Fruit fly (Drosophila melanogaster): ENCODE results near the gene CG33783.

dm6 chr3R:10095052-10095451 lies 28.5 kb downstream of the CG33783 start:
- TF ChIP-seq CG17806 (tag; optimal IDR thresholded peaks at IDR 0.05), result no peak
- no peak for TF ChIP-seq Pif1A (GFP tag; optimal IDR thresholded peaks at IDR 0.05)
- no peak for TF ChIP-seq fd96Ca (GFP tag; IDR thresholded peaks at IDR 0.05)
- no peak for TF ChIP-seq EcR (GFP tag; optimal IDR thresholded peaks at IDR 0.05)
